Fruit fly (Drosophila melanogaster) whole organism, wandering third instar larva: ENCODE measurements around the gene S-Lap4.

ENCODE experiments used
- Abd-B ChIP-seq: fragments of >200 bp; optimal IDR thresholded peaks from 2 replicates; lab custom pipeline; 2017; ENCODE audit warnings: missing biosample characterization, missing genetic modification characterization
- CG32264 ChIP-seq: fragments of 200-800 bp; sonication (Bioruptor generic); optimal IDR thresholded peaks from 2 replicates; lab custom pipeline; 2016; ENCODE audit warnings: missing biosample characterization, missing genetic modification characterization
- CG9705 ChIP-seq: fragments of 200-800 bp; sonication (Bioruptor generic); optimal IDR thresholded peaks from 2 replicates; lab custom pipeline; 2018; ENCODE audit warnings: missing biosample characterization, mild to moderate bottlenecking, missing genetic modification characterization
- Dfd ChIP-seq: fragments of >200 bp; optimal IDR thresholded peaks from 2 replicates; lab custom pipeline; 2017; ENCODE audit warnings: missing biosample characterization, missing genetic modification characterization
- Dif ChIP-seq: fragments of 200-275, 200-300 bp; sonication (Bioruptor generic); optimal IDR thresholded peaks from 2 replicates; lab custom pipeline; 2018; ENCODE audit warnings: missing biosample characterization, missing genetic modification characterization; ENCODE audit not compliant: partially characterized antibody
- GATAd ChIP-seq: sonication (Bioruptor generic); optimal IDR thresholded peaks from 2 replicates; lab custom pipeline; 2016; ENCODE audit warnings: missing biosample characterization, missing genetic modification characterization
- HLH106 ChIP-seq: fragments of 200-800 bp; optimal IDR thresholded peaks from 3 replicates; lab custom pipeline; 2019; ENCODE audit warnings: missing biosample characterization, mild to moderate bottlenecking, missing genetic modification characterization, moderate library complexity
- Hnf4 ChIP-seq: fragments of 200-800 bp; sonication (Bioruptor generic); optimal IDR thresholded peaks from 2 replicates; lab custom pipeline; 2016; ENCODE audit warnings: missing biosample characterization, mild to moderate bottlenecking, missing genetic modification characterization
- Hr78 ChIP-seq: fragments of >200 bp; optimal IDR thresholded peaks from 2 replicates; lab custom pipeline; 2017; ENCODE audit warnings: missing biosample characterization, missing genetic modification characterization
- Jra ChIP-seq: sonication (Bioruptor generic); optimal IDR thresholded peaks from 2 replicates; lab custom pipeline; 2016; ENCODE audit warnings: missing biosample characterization, missing genetic modification characterization
- Myc ChIP-seq: fragments of >200 bp; optimal IDR thresholded peaks from 2 replicates; lab custom pipeline; 2017
- OdsH ChIP-seq: fragments of 200-800 bp; sonication (Bioruptor generic); optimal IDR thresholded peaks from 2 replicates; lab custom pipeline; 2016; ENCODE audit warnings: missing biosample characterization, mild to moderate bottlenecking, missing genetic modification characterization
- Rel ChIP-seq, 2 experiments: fragments of 200-800 bp; sonication (Bioruptor generic) in 1 of 2; optimal IDR thresholded peaks; 2 replicates in 1 of 2; 3 replicates in 1 of 2; lab custom pipeline; 2016 to 2019; ENCODE audit warnings: mild to moderate bottlenecking in 2 of 2, missing biosample characterization in 2 of 2, missing genetic modification characterization in 2 of 2, moderate library complexity in 1 of 2
- Sp1 ChIP-seq: fragments of 200-800 bp; sonication (Bioruptor generic); optimal IDR thresholded peaks from 3 replicates; lab custom pipeline; 2019; ENCODE audit warnings: missing biosample characterization, mild to moderate bottlenecking, missing genetic modification characterization, moderate library complexity
- br ChIP-seq: fragments of 200-800 bp; sonication (Bioruptor generic); optimal IDR thresholded peaks from 2 replicates; lab custom pipeline; 2016; ENCODE audit warnings: missing biosample characterization, missing genetic modification characterization
- brk ChIP-seq: fragments of 200-800 bp; sonication (Bioruptor generic); optimal IDR thresholded peaks from 2 replicates; lab custom pipeline; 2016; ENCODE audit warnings: missing biosample characterization, mild to moderate bottlenecking, missing genetic modification characterization
- dmrt93B ChIP-seq: fragments of 200-800 bp; sonication (Bioruptor generic); optimal IDR thresholded peaks from 2 replicates; lab custom pipeline; 2018; ENCODE audit warnings: missing biosample characterization, mild to moderate bottlenecking, missing genetic modification characterization
- dsf ChIP-seq: sonication (Bioruptor generic); optimal IDR thresholded peaks from 2 replicates; lab custom pipeline; 2016; ENCODE audit warnings: missing biosample characterization, missing genetic modification characterization, borderline replicate concordance
- ey ChIP-seq: fragments of 200-800 bp; sonication (Bioruptor generic); optimal IDR thresholded peaks from 2 replicates; lab custom pipeline; 2016; ENCODE audit warnings: missing biosample characterization, missing genetic modification characterization
- foxo ChIP-seq, 2 experiments: fragments of 200-800 bp; sonication (Bioruptor generic); optimal IDR thresholded peaks; 2 replicates in 1 of 2; 3 replicates in 1 of 2; lab custom pipeline; 2016 to 2017; ENCODE audit warnings: missing biosample characterization in 2 of 2, missing genetic modification characterization in 2 of 2
- jim ChIP-seq: fragments of 175-275, 200-325 bp; sonication (Bioruptor generic); optimal IDR thresholded peaks from 2 replicates; lab custom pipeline; 2016; ENCODE audit warnings: missing biosample characterization, mild to moderate bottlenecking, missing genetic modification characterization
- pan ChIP-seq: fragments of >200 bp; optimal IDR thresholded peaks from 2 replicates; lab custom pipeline; 2017
- psq ChIP-seq: fragments of 200-800 bp; sonication (Bioruptor generic); optimal IDR thresholded peaks from 3 replicates; lab custom pipeline; 2017; ENCODE audit warnings: missing biosample characterization, mild to moderate bottlenecking, missing genetic modification characterization, moderate library complexity
- rgr ChIP-seq: fragments of 200-800 bp; sonication (Bioruptor generic); optimal IDR thresholded peaks from 3 replicates; lab custom pipeline; 2016; ENCODE audit warnings: missing biosample characterization, mild to moderate bottlenecking, missing genetic modification characterization
- sage ChIP-seq: fragments of 200-800 bp; sonication (Bioruptor generic); optimal IDR thresholded peaks from 2 replicates; lab custom pipeline; 2016; ENCODE audit warnings: missing biosample characterization, mild to moderate bottlenecking, missing genetic modification characterization
- sv ChIP-seq: fragments of 200-800 bp; sonication (Bioruptor generic); optimal IDR thresholded peaks from 3 replicates; lab custom pipeline; 2016; ENCODE audit warnings: missing biosample characterization, missing genetic modification characterization
- woc ChIP-seq: sonication (Bioruptor generic); optimal IDR thresholded peaks from 2 replicates; lab custom pipeline; 2016; ENCODE audit warnings: missing biosample characterization, mild to moderate bottlenecking, missing genetic modification characterization

S-Lap4 gene

DNA sequence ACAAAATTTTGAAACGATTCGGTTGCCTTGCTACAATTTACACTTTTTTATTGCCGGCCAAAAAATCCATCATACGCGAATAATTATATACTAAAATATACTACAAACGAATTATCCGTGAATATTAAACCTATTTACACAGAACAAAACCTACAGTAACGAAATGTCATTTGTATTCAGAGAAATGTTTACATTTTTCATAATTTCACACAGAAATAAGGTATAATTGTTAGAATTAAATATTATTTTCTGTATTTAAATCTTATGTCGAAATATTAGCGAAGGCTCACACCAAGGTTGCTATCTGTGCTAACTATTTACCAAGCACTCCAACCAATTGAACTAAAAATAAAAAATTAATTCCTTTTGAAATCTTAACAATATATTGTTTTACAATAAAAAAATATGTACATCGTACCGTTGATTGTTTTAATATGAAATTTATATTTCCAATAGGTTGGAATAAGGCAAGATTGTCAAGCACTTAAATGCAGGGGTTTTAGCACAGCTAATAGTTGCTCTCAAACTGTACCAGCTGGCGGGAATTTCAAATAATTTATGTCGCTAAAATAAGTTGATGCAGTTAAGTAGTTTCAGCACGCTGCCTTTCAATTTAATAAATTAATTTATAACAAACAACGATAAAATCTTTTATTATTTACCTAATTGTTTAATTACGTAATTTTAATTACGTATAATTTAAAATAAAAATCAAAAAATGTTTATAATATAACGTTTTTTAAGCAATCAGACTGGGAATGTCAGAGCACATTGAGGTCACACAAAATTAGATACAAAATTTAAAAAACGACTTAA lies 27.4 kb upstream of the S-Lap4 start, which contains the start of the genes Gem3 and CG32061:
TSS of gene Gem3 (minus strand) at position 51 of the 816 bp plus-strand sequence.
TSS of gene CG32061 (plus strand) at position 766 of the 816 bp plus-strand sequence.
- peak; percentile 79 for TF ChIP-seq Myc
- no peak for TF ChIP-seq foxo (GFP tag; optimal IDR thresholded peaks at IDR 0.05; lab: Kevin White, UChicago)
- TF ChIP-seq, all 38 proteins: peak for 1

DNA sequence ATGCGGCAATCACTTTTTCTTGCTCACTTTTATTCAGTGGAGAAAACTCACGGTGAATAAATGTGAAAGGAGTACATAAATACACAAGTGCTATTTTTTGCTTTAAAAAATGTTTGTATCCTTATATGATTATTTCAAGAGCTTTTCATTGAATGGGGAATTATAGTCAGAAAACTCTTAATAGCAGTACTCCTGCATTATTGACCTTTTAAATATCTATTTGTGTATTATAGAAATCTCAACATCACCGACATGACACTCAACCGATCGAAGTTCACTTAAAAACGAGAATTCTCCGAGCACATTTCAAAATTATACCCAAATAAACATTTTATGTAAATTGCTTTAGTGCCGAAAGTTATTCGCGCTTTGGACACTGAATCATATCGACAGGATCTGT lies 25.8 kb upstream of the S-Lap4 start, which contains the start of gene S-Lap3:
TSS of gene S-Lap3 (plus strand) at position 301 of the 400 bp plus-strand sequence.
- no peak for TF ChIP-seq Rel (GFP tag; optimal IDR thresholded peaks at IDR 0.05; lab: Kevin White, UChicago)
- no peak for TF ChIP-seq Rel (tag; optimal IDR thresholded peaks at IDR 0.05; lab: Kevin White, UChicago)
- TF ChIP-seq pan: no peak
- TF ChIP-seq Abd-B (GFP tag; lab: Kevin White, UChicago): no peak
- no peak for TF ChIP-seq br (GFP tag; lab: Kevin White, UChicago)
- no peak for TF ChIP-seq rgr (GFP tag; lab: Kevin White, UChicago)
- no peak for TF ChIP-seq jim (GFP tag; lab: Kevin White, UChicago)

DNA sequence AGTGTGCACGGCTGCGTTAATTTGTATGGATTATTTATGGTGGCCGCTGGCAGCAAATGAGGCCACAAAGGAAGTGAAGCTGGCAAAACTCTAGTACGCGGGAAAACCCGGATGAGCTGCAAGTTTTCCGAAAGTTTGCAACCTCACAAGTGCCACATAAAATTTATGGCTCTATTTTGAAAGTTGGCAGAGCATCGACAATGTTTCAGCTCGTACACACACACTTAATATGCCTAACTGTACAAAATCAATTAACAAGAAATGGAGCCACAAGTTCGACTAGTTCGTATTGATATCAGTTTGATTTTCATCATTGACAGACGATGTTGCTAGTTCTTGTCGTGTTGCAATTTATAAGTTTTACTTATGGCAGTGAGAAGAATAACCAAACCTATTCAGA lies 12.4 kb upstream of the S-Lap4 start, which contains the start of gene CG46430:
TSS of gene CG46430 (plus strand) at position 301 of the 400 bp plus-strand sequence.
- TF ChIP-seq brk (GFP tag; lab: Kevin White, UChicago) (no peak), Dif (GFP tag; lab: Kevin White, UChicago) (no peak), foxo (GFP tag; optimal IDR thresholded peaks at IDR 0.05; lab: Kevin White, UChicago) (no peak), Hnf4 (GFP tag; lab: Kevin White, UChicago) (no peak), woc (GFP tag; lab: Kevin White, UChicago) (no peak), sv (GFP tag; lab: Kevin White, UChicago) (no peak), sage (GFP tag; lab: Kevin White, UChicago) (no peak)

DNA sequence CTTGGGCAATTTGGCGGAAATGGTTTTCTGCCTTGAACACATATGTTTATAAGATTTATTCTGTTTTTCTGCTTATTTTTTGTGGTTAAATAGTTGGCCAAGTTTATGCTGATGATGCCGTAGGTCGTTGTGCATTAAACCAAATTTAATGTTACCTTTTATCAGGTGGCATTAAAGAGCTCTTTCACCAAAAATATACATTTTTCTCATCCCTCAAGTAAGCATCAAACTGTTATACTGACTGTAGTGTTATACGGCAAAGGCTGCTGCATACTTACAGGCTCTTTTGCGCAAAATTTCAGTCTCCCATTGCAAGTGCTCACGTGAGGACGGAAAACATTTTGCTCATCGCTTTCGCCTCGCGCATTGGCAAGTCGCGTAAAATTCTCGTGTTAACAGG lies 9.5 kb upstream of the S-Lap4 start, which contains the start of gene Rbfox1:
TSS of gene Rbfox1 (plus strand) at position 301 of the 400 bp plus-strand sequence.
- TF ChIP-seq dmrt93B (GFP tag; lab: Kevin White, UChicago): no peak
- no peak for TF ChIP-seq ey (GFP tag; lab: Kevin White, UChicago)
- no peak for TF ChIP-seq Dif (GFP tag; lab: Kevin White, UChicago)
- no peak for TF ChIP-seq pan
- TF ChIP-seq GATAd (GFP tag; lab: Kevin White, UChicago): no peak
- no peak for TF ChIP-seq HLH106

DNA sequence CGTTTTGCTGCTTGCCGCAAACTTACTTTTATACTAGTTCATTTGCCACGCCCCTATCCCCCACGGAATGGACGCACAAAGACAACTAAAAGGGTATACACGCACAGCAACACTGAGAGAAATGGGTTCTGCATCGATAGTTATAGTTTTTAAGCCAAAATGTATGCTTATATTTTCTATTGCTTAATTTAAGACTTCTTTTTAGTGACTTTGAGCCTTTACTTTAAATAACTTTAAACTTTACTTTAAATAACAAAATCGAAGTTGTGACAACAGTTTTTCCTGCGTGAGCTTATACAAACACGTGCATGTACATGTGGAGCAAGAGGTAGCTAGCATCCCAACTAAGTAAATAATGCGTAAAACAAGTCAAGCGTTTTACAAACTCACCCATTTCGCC lies 8.2 kb upstream of the S-Lap4 start:
- TF ChIP-seq Dfd (GFP tag; lab: Kevin White, UChicago): no peak
- TF ChIP-seq Rel (GFP tag; optimal IDR thresholded peaks at IDR 0.05; lab: Kevin White, UChicago): no peak
- no peak for TF ChIP-seq Rel (tag; optimal IDR thresholded peaks at IDR 0.05; lab: Kevin White, UChicago)
- no peak for TF ChIP-seq CG9705
- no peak for TF ChIP-seq Jra (GFP tag; lab: Kevin White, UChicago)
- no peak for TF ChIP-seq brk (GFP tag; lab: Kevin White, UChicago)
- TF ChIP-seq GATAd (GFP tag; lab: Kevin White, UChicago): no peak
- TF ChIP-seq HLH106: no peak
- TF ChIP-seq dsf (GFP tag; lab: Kevin White, UChicago): no peak
- TF ChIP-seq OdsH: no peak
- TF ChIP-seq Sp1 (GFP tag; lab: Kevin White, UChicago): no peak
- no peak for TF ChIP-seq Myc
- TF ChIP-seq CG32264: no peak
- TF ChIP-seq Hr78 (GFP tag; lab: Kevin White, UChicago): no peak
- TF ChIP-seq psq (GFP tag; lab: Kevin White, UChicago): no peak
- no peak for TF ChIP-seq pan
- TF ChIP-seq, all 38 proteins: peak for 0

DNA sequence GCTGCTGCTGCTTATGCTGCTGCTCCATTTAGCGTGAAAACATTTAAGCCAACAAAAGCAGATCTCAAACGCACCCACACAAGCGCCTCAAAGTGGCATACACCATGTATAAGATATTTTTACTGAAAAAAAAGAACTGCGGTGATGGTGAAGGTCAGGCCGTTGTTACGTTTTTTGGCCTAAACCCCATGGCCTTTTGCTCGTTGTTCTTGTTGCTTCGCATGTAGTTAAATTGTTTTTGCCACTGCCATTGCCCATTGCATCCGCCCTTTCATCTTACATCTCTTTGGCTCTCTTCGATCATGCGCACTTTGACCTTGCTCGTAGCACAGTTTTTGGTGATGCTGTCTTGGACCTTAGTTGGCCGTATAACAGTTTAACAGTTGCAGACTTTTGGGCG lies 5.2 kb upstream of the S-Lap4 start:
- TF ChIP-seq CG32264: no peak
- TF ChIP-seq Myc: no peak
